Worm (Caenorhabditis elegans): ENCODE measurements around the gene pkc-1.

The pkc-1 gene

DNA sequence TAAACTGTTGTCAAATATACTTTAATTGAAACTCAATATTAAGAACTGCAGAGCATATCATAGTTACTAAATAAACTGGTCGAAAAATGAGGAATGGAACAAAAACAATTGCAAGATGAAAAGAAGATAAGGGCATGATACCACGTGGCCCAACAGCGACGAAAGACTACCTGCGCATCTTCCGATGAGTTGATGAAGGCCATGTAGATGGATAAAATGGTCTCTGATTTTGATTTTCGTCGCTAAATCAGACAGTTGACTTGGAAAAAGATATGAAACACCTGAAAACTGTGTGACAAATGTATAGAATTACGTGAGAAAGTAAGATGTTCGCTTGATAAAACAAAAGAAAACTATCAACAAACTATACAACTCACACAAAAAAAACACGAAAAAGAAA is 39.5 kb upstream of the pkc-1 start:
- TF ChIP-seq egl-13 (tag; optimal IDR thresholded peaks at IDR 0.05) (no peak), nhr-20 (tag; optimal IDR thresholded peaks at IDR 0.05) (peak; percentile 79), unc-86 (tag; optimal IDR thresholded peaks at IDR 0.05) (no peak), tlp-1 (tag; optimal IDR thresholded peaks at IDR 0.05) (no peak), lin-35 (GFP tag; optimal IDR thresholded peaks at IDR 0.05) (peak in 1 of 2 experiments; percentile 38), nhr-19 (GFP tag; conservative IDR thresholded peaks at IDR 0.05) (peak; percentile 17; the same call in 1 of the 2 replicates), pag-3 (tag; optimal IDR thresholded peaks at IDR 0.05; ENCODE audit: borderline replicate concordance, insufficient read depth) (no peak), mab-9 (GFP tag; IDR thresholded peaks at IDR 0.05) (no peak), hpl-2 (GFP tag; optimal IDR thresholded peaks at IDR 0.05) (no peak), elt-2 (tag; optimal IDR thresholded peaks at IDR 0.05) (no peak), aha-1 (tag; optimal IDR thresholded peaks at IDR 0.05) (no peak), skn-1 (tag; optimal IDR thresholded peaks at IDR 0.05) (no peak), ceh-8 (GFP tag; optimal IDR thresholded peaks at IDR 0.05) (no peak), lin-14 (GFP tag; optimal IDR thresholded peaks at IDR 0.05) (peak; percentile 81), lir-3 (tag; optimal IDR thresholded peaks at IDR 0.05; ENCODE audit: poor library complexity) (no peak), pax-3 (tag; optimal IDR thresholded peaks at IDR 0.05) (no peak), nhr-11 (tag; optimal IDR thresholded peaks at IDR 0.05) (no peak), rnt-1 (tag; optimal IDR thresholded peaks at IDR 0.05) (no peak), blmp-1 (tag; optimal IDR thresholded peaks at IDR 0.05) (peak; percentile 72), C16A3.4 (tag; optimal IDR thresholded peaks at IDR 0.05) (peak; percentile 16), unc-130 (tag; optimal IDR thresholded peaks at IDR 0.05) (peak; percentile 35), nhr-71 (tag; optimal IDR thresholded peaks at IDR 0.05) (peak; percentile 59), mdl-1 (tag; optimal IDR thresholded peaks at IDR 0.05) (peak in 1 of 2 experiments; percentile 79), snu-23 (GFP tag; optimal IDR thresholded peaks at IDR 0.05) (peak; percentile 66), mep-1 (tag; optimal IDR thresholded peaks at IDR 0.05) (peak; percentile 46), nhr-47 (tag; optimal IDR thresholded peaks at IDR 0.05) (no peak), nhr-85 (tag) (peak; percentile 94), elt-3 (tag; optimal IDR thresholded peaks at IDR 0.05) (peak in 4 of 6 experiments; percentile 41 to 93 (median 89)), fkh-8 (tag; optimal IDR thresholded peaks at IDR 0.05) (no peak), sptf-1 (tag; optimal IDR thresholded peaks at IDR 0.05) (no peak)

DNA sequence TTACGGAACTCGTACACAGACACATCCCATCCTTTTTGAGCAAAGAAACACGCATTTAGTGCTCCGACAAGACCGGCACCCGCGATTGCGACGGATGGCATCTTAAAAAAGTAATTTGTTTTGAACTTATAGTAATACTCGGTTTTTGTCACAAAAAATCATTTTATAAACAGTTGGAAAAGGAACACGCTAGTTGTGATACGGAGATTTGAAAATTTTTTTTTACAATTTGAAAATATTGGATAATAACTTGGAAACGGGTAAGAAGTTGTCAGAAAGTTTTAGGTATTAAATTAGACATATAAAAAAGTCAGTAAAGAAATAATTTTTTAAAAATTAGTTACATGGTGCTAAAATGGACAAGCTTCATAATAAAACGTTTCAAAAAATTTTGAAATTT is 38.5 kb upstream of the pkc-1 start, which contains the start of gene kmo-1:
Gene kmo-1 (minus strand): TSS at position 101 of the 400 bp plus-strand sequence.
- TF ChIP-seq lir-3 (tag; optimal IDR thresholded peaks at IDR 0.05; ENCODE audit: poor library complexity) (no peak), nhr-85 (tag) (no peak), F16B12.6 (tag; optimal IDR thresholded peaks at IDR 0.05) (no peak), nhr-20 (tag; optimal IDR thresholded peaks at IDR 0.05) (no peak), alr-1 (tag; optimal IDR thresholded peaks at IDR 0.05; ENCODE audit: borderline replicate concordance) (no peak), lin-35 (GFP tag; optimal IDR thresholded peaks at IDR 0.05) (no peak), hlh-17 (GFP tag; optimal IDR thresholded peaks at IDR 0.05; ENCODE audit: borderline replicate concordance) (no peak), unc-130 (tag; optimal IDR thresholded peaks at IDR 0.05) (no peak), zag-1 (tag; optimal IDR thresholded peaks at IDR 0.05) (no peak), tbx-2 (tag; optimal IDR thresholded peaks at IDR 0.05) (no peak), dsc-1 (tag; optimal IDR thresholded peaks at IDR 0.05) (no peak), sup-37 (GFP tag; optimal IDR thresholded peaks at IDR 0.05) (no peak), C04F5.9 (tag; optimal IDR thresholded peaks at IDR 0.05) (no peak), xbp-1 (tag; optimal IDR thresholded peaks at IDR 0.05) (no peak)

DNA sequence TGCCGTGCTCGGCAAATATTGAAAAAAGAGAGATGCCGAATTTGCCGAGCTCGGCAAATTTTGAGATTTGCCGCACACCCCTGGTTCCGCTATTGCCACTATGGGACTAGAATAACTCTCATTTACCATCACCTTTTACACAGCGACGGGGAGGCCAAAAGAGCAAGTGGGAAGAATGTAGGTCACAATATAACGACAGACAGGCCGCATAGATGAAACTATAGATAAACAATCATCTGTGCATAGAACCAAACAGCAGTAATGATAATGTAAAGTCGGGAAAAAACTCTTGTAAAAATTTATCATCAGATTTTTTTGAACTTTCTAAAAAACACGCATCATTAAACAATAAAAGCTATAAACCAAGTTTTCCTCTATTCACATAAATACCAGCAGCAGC is 36.5 kb upstream of the pkc-1 start, which contains the start of gene kmo-2:
Gene kmo-2 (minus strand): TSS at position 101 of the 400 bp plus-strand sequence.
- TF ChIP-seq pag-3 (tag; optimal IDR thresholded peaks at IDR 0.05; ENCODE audit: borderline replicate concordance, insufficient read depth) (no peak), nhr-20 (tag; optimal IDR thresholded peaks at IDR 0.05) (no peak), nhr-11 (tag; optimal IDR thresholded peaks at IDR 0.05) (no peak), pqm-1 (tag; optimal IDR thresholded peaks at IDR 0.05) (no peak), pax-3 (tag; optimal IDR thresholded peaks at IDR 0.05) (no peak), isw-1 (GFP tag; IDR thresholded peaks at IDR 0.05) (no peak), lin-15B (tag; optimal IDR thresholded peaks at IDR 0.05) (no peak), mdl-1 (tag; optimal IDR thresholded peaks at IDR 0.05) (no peak), tlp-1 (tag; optimal IDR thresholded peaks at IDR 0.05) (no peak), mef-2 (tag; optimal IDR thresholded peaks at IDR 0.05) (no peak), fkh-8 (tag; optimal IDR thresholded peaks at IDR 0.05) (no peak), fos-1 (tag; optimal IDR thresholded peaks at IDR 0.05) (no peak), grh-1 (GFP tag; IDR thresholded peaks at IDR 0.05) (no peak), fkh-4 (tag; optimal IDR thresholded peaks at IDR 0.05; ENCODE audit: borderline replicate concordance) (no peak), ets-5 (GFP tag; IDR thresholded peaks at IDR 0.05) (no peak), swsn-7 (tag; optimal IDR thresholded peaks at IDR 0.05) (no peak), lir-3 (tag; optimal IDR thresholded peaks at IDR 0.05; ENCODE audit: poor library complexity) (no peak), skn-1 (tag; optimal IDR thresholded peaks at IDR 0.05) (no peak)

Measured in whole organism, L1 larva.